Worm (Caenorhabditis elegans): ENCODE data around the gene gars-1.

Gene gars-1

DNA sequence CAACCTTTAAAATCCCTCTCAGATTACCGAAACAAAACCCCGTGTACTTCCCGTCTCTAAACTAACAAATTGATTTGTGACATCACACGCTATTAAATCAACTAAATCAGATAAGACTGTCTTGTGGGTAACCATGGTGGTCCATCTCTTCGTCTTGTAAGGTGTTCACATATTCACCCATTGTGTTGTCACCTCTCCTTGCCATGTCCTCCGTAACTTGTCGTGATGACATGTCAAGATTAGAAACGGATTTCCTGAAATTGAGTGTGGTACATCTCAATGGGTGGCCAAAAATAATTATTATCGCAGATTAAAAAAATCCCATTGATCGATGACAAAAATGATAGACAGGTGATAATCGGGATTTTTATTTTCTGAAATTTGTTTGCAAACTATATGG lies 39.0 kb downstream of the gars-1 start:
- no peak for TF ChIP-seq nhr-11 (tag; optimal IDR thresholded peaks at IDR 0.05)
- no peak for TF ChIP-seq egl-5 (tag; optimal IDR thresholded peaks at IDR 0.05)
- TF ChIP-seq nhr-76 (tag; optimal IDR thresholded peaks at IDR 0.05), result no peak

DNA sequence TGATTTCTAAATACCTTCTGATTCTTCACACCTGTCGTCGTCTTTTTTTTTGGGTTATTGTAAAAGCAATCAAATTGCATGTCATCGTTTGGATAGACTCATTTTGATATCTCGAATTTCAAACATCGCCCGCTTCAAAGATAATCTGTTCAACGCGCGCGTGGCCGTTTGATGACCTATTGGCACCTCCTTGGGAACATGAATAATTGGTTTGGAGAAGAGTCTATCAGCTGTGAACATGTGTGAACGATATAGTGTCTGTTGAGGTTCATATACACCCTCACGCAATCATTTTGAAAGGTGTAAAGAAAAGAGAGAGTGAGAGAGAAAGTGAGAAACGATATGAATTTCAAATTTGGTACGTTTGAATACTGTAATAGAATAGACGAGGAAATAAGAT lies 42.8 kb downstream of the gars-1 start:
- TF ChIP-seq mdl-1 (tag; optimal IDR thresholded peaks at IDR 0.05), result no peak
- TF ChIP-seq unc-39 (tag; optimal IDR thresholded peaks at IDR 0.05), result no peak
- no peak for TF ChIP-seq R02D3.7 (tag; optimal IDR thresholded peaks at IDR 0.05)
- TF ChIP-seq lin-39 (tag; optimal IDR thresholded peaks at IDR 0.05), result no peak
- no peak for TF ChIP-seq zag-1 (tag; optimal IDR thresholded peaks at IDR 0.05)
- no peak for TF ChIP-seq lsy-12 (tag; optimal IDR thresholded peaks at IDR 0.05)
- TF ChIP-seq lin-15B (tag; optimal IDR thresholded peaks at IDR 0.05), result no peak
- no peak for TF ChIP-seq daf-12 (tag; optimal IDR thresholded peaks at IDR 0.05)
- no peak for TF ChIP-seq fkh-10 (GFP tag; optimal IDR thresholded peaks at IDR 0.05)
- TF ChIP-seq nhr-67 (tag; optimal IDR thresholded peaks at IDR 0.05), result no peak
- no peak for TF ChIP-seq nhr-25 (tag; optimal IDR thresholded peaks at IDR 0.05)
- TF ChIP-seq nhr-43 (tag; optimal IDR thresholded peaks at IDR 0.05; ENCODE audit: poor library complexity, severe bottlenecking), result no peak
- no peak for TF ChIP-seq egl-27 (tag; optimal IDR thresholded peaks at IDR 0.05)

DNA sequence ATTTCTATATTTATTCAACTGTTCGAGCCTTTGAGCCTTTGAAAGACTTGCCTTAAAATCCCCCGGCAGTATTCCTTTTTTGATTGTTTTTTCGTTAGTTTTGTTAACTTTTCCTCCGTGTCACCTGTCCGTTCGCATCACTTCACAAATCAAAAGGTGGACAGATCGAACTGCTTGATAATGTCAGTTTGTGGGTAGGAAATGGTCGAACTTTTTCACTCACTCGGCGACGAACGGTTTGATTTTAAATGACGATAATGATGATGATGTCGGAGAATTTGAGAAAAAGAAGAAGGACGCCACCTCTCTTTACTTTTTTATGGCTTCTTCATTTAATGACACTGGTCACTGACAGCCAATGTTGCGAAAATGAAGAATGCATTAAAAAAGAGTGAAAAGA lies 44.4 kb downstream of the gars-1 start:
- TF ChIP-seq ama-1 (optimal IDR thresholded peaks at IDR 0.05) (no peak), ceh-16 (tag; optimal IDR thresholded peaks at IDR 0.05) (no peak), nhr-25 (tag; optimal IDR thresholded peaks at IDR 0.05) (peak; percentile 39), unc-62 (GFP tag; optimal IDR thresholded peaks at IDR 0.05) (peak; percentile 40), elt-1 (tag; optimal IDR thresholded peaks at IDR 0.05) (peak; percentile 63)

DNA sequence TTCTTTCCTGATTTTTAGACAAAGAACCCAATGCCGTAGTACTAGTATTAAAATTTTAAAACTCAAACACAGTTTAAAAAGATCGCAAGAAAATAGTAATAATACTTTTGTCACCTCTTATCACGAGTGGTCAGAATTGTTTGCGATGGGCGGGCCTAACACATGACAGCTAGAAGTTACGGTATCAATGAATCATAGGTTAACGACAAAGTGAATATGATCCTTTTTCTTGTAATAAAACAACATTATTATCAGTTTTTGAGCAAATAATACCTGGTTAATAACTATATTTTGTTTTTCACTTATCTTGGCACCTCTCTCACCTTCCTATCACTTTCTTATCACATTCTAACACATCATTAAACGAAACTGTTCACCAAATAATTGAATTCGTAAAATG lies 50.4 kb downstream of the gars-1 start:
- TF ChIP-seq eor-1 (tag; optimal IDR thresholded peaks at IDR 0.05), result no peak
- peak; percentile 65 for TF ChIP-seq elt-2 (tag; optimal IDR thresholded peaks at IDR 0.05)
- TF ChIP-seq jun-1 (tag; optimal IDR thresholded peaks at IDR 0.05), result no peak
- no peak for TF ChIP-seq nhr-11 (tag; optimal IDR thresholded peaks at IDR 0.05)
- TF ChIP-seq nhr-23 (tag; optimal IDR thresholded peaks at IDR 0.05), result no peak
- TF ChIP-seq pqm-1 (tag; optimal IDR thresholded peaks at IDR 0.05), result peak; percentile 55

DNA sequence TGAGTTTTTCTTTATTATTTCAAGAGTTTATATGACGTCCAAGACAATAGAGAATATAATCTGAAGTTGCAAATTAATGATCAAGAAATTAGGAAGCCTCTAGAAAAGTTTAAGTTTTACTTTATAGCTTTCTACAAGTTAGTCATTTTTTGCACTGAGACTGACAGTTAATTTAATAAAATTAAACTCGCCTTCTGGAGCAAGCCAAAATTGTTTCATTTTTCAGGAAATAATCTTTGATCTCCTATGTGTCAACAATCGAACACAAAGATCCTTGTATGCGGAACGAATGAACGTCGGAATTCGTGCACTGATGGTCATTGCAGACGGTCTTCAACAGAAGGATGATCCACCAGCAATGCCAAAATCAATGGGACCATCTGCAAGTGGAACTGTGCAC lies 51.0 kb downstream of the gars-1 start:
- no peak for TF ChIP-seq nhr-23 (tag; optimal IDR thresholded peaks at IDR 0.05)
- no peak for TF ChIP-seq egl-5 (tag; optimal IDR thresholded peaks at IDR 0.05)
- TF ChIP-seq nhr-28 (tag; optimal IDR thresholded peaks at IDR 0.05), result no peak
- TF ChIP-seq elt-2 (tag; optimal IDR thresholded peaks at IDR 0.05), result no peak
- no peak for TF ChIP-seq sea-2 (GFP tag; optimal IDR thresholded peaks at IDR 0.05)
- no peak for TF ChIP-seq elt-1 (tag; optimal IDR thresholded peaks at IDR 0.05)
- no peak for TF ChIP-seq nhr-67 (tag; optimal IDR thresholded peaks at IDR 0.05)
- no peak for TF ChIP-seq mml-1 (tag; optimal IDR thresholded peaks at IDR 0.05)
- TF ChIP-seq lin-15B (tag; optimal IDR thresholded peaks at IDR 0.05), result no peak
- TF ChIP-seq ztf-11 (tag; optimal IDR thresholded peaks at IDR 0.05), result no peak

Data from whole organism, L3 larva.